Worm (Caenorhabditis elegans) whole organism, L3 larva: ENCODE measurements around the gene F40G9.7.

ENCODE experiments used
- R02D3.7 ChIP-seq: fragments of 150-350 bp; optimal IDR thresholded peaks from 2 replicates; lab custom pipeline; 2014; ENCODE audit warnings: missing biosample characterization, missing genetic modification characterization
- ceh-82 ChIP-seq: fragments of 150-350 bp; optimal IDR thresholded peaks from 2 replicates; lab custom pipeline; 2014; ENCODE audit warnings: missing biosample characterization, missing genetic modification characterization
- elt-2 ChIP-seq: sonication (generic microtip); optimal IDR thresholded peaks from 2 replicates; lab custom pipeline; 2016; ENCODE audit warnings: missing genetic modification reagents, mild to moderate bottlenecking, missing genetic modification characterization, missing compliant biosample characterization
- fos-1 ChIP-seq: fragments of 150-350 bp; optimal IDR thresholded peaks from 2 replicates; lab custom pipeline; 2014; ENCODE audit warnings: missing biosample characterization, missing genetic modification characterization
- jun-1 ChIP-seq: fragments of 150-350 bp; optimal IDR thresholded peaks from 2 replicates; lab custom pipeline; 2014; ENCODE audit warnings: missing biosample characterization, missing genetic modification reagents, missing genetic modification characterization
- mdl-1 ChIP-seq: fragments of 150-350 bp; optimal IDR thresholded peaks from 2 replicates; lab custom pipeline; 2014; ENCODE audit warnings: missing biosample characterization, missing genetic modification characterization
- nhr-11 ChIP-seq: fragments of 150-350 bp; optimal IDR thresholded peaks from 2 replicates; lab custom pipeline; 2014; ENCODE audit warnings: missing biosample characterization, missing genetic modification characterization
- nhr-28 ChIP-seq: fragments of 150-350 bp; optimal IDR thresholded peaks from 2 replicates; lab custom pipeline; 2014; ENCODE audit warnings: missing biosample characterization, missing genetic modification characterization
- nhr-43 ChIP-seq: sonication (generic microtip); optimal IDR thresholded peaks from 2 replicates; lab custom pipeline; 2016; ENCODE audit warnings: mild to moderate bottlenecking, missing genetic modification characterization, missing compliant biosample characterization; ENCODE audit not compliant: poor library complexity, severe bottlenecking
- pqm-1 ChIP-seq: fragments of 150-350 bp; optimal IDR thresholded peaks from 2 replicates; lab custom pipeline; 2017; ENCODE audit warnings: missing biosample characterization, missing genetic modification characterization, inconsistent platforms
- skn-1 ChIP-seq: fragments of 150-350 bp; optimal IDR thresholded peaks from 2 replicates; lab custom pipeline; 2014; ENCODE audit warnings: missing biosample characterization, missing genetic modification characterization
- tbx-2 ChIP-seq: sonication (generic microtip); optimal IDR thresholded peaks from 2 replicates; lab custom pipeline; 2016; ENCODE audit warnings: mild to moderate bottlenecking, missing genetic modification characterization, missing compliant biosample characterization
- unc-39 ChIP-seq: sonication (generic microtip); optimal IDR thresholded peaks from 4 replicates; lab custom pipeline; 2017; ENCODE audit warnings: missing biosample characterization, missing genetic modification characterization
- ztf-4 ChIP-seq: fragments of 150-350 bp; optimal IDR thresholded peaks from 2 replicates; lab custom pipeline; 2014; ENCODE audit warnings: missing biosample characterization, missing genetic modification characterization

ce11 chrIII:169478-169877 is 4.0 kb downstream of the F40G9.7 start, which contains the start of gene F40G9.18:
- TF ChIP-seq elt-2 (no peak), pqm-1 (tag; lab: Kevin White, UChicago) (no peak), skn-1 (tag; lab: Kevin White, UChicago) (no peak), jun-1 (tag; lab: Kevin White, UChicago) (no peak), nhr-11 (tag; lab: Kevin White, UChicago) (no peak), R02D3.7 (no peak), fos-1 (no peak), mdl-1 (tag; lab: Kevin White, UChicago) (no peak), nhr-43 (tag; lab: Kevin White, UChicago) (no peak), tbx-2 (tag; lab: Kevin White, UChicago) (no peak), ceh-82 (tag; lab: Kevin White, UChicago) (no peak), unc-39 (tag; lab: Kevin White, UChicago) (no peak), nhr-28 (no peak), ztf-4 (no peak)
